Worm (Caenorhabditis elegans): ENCODE data around the gene ceh-91.

Gene ceh-91

DNA sequence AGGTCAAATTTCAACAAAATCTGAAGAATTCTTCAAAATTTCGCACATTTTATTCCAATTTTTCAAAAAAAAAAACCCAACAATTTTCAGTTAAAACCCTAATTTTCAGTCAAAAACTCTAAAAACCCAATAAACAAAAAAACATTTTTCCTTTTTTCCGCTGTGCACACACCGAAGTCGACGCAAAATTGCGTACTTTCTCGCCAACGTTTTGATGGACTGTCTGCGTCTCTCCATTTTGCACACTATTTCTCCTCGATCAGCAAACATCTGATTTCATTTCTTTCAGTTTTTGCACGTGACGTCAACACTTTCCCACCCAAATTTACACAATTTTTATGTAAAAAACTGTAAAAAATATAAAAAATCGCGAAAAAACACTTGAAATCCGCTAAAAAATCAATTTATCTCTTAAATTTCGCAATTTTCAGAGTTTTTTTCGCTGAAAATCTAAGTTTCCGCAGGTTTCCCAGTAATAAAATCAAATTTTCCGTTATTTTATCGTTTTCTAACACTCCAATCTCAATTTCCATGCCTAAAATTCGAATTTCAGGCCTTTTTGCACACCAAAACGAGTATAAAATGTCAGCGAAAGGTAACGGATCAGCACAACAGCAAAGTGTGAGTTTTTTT lies 40.8 kb downstream of the ceh-91 start, which contains the start of gene crh-1:
Gene crh-1 (plus strand): TSS at position 583 of the 633 bp plus-strand sequence.
- TF ChIP-seq B0035.1 (tag; optimal IDR thresholded peaks at IDR 0.05) (no peak), nhr-120 (GFP tag; IDR thresholded peaks at IDR 0.05) (no peak), Y53F4B.3 (GFP tag; IDR thresholded peaks at IDR 0.05) (no peak), sdz-38 (tag; optimal IDR thresholded peaks at IDR 0.05) (no peak), unc-62 (GFP tag; optimal IDR thresholded peaks at IDR 0.05) (no peak), F33H1.4 (GFP tag; IDR thresholded peaks at IDR 0.05) (peak; percentile 50), B0261.1 (tag; optimal IDR thresholded peaks at IDR 0.05) (no peak), C06A6.2 (GFP tag; conservative IDR thresholded peaks at IDR 0.05) (no peak), let-526 (GFP tag; IDR thresholded peaks at IDR 0.05) (no peak), nfyb-1 (GFP tag; IDR thresholded peaks at IDR 0.05) (peak; percentile 78), madf-10 (tag; optimal IDR thresholded peaks at IDR 0.05) (no peak), efl-1 (GFP tag; optimal IDR thresholded peaks at IDR 0.05) (peak; percentile 41), ets-4 (GFP tag; optimal IDR thresholded peaks at IDR 0.05) (no peak), hsf-1 (GFP tag; IDR thresholded peaks at IDR 0.05) (no peak), chd-7 (tag; optimal IDR thresholded peaks at IDR 0.05) (no peak), ceh-91 (GFP tag; IDR thresholded peaks at IDR 0.05) (peak; percentile 43; the same call in 1 of the 2 replicates), rcor-1 (GFP tag; IDR thresholded peaks at IDR 0.05) (peak; percentile 46; the same call in 1 of the 2 replicates), lag-1 (GFP tag; IDR thresholded peaks at IDR 0.05) (no peak), bed-2 (GFP tag; IDR thresholded peaks at IDR 0.05) (no peak), C17E4.6 (GFP tag; IDR thresholded peaks at IDR 0.05) (no peak), egrh-3 (GFP tag; IDR thresholded peaks at IDR 0.05) (no peak), atf-7 (tag; optimal IDR thresholded peaks at IDR 0.05) (peak; percentile 53), ZK185.1 (tag; optimal IDR thresholded peaks at IDR 0.05; ENCODE audit: poor library complexity, severe bottlenecking) (no peak), lsl-1 (GFP tag; optimal IDR thresholded peaks at IDR 0.05) (peak; percentile 53), mel-28 (tag; optimal IDR thresholded peaks at IDR 0.05; ENCODE audit: borderline replicate concordance) (no peak), T07F8.4 (tag; optimal IDR thresholded peaks at IDR 0.05) (no peak), ceh-40 (GFP tag; IDR thresholded peaks at IDR 0.05) (no peak), snpc-1.1 (tag; optimal IDR thresholded peaks at IDR 0.05; ENCODE audit: insufficient read depth) (peak; percentile 6), nhr-27 (tag; optimal IDR thresholded peaks at IDR 0.05) (no peak), ztf-28 (GFP tag; IDR thresholded peaks at IDR 0.05) (no peak), ceh-79 (tag; optimal IDR thresholded peaks at IDR 0.05) (no peak), tbp1 (GFP tag; optimal IDR thresholded peaks at IDR 0.05) (peak; percentile 57), ztf-6 (GFP tag; IDR thresholded peaks at IDR 0.05) (no peak), attf-5 (GFP tag; optimal IDR thresholded peaks at IDR 0.05) (peak; percentile 43), madf-3 (GFP tag; IDR thresholded peaks at IDR 0.05) (no peak), sea-2 (GFP tag; IDR thresholded peaks at IDR 0.05) (no peak), T26A5.8 (tag; optimal IDR thresholded peaks at IDR 0.05) (no peak), snpc-4 (GFP tag; optimal IDR thresholded peaks at IDR 0.05) (peak; percentile 14), snpc-4 (tag; optimal IDR thresholded peaks at IDR 0.05) (peak in 2 of 4 experiments; percentile 4 to 22), gei-17 (GFP tag; optimal IDR thresholded peaks at IDR 0.05) (peak; percentile 33), K12H6.12 (tag; optimal IDR thresholded peaks at IDR 0.05) (no peak), K11D2.4 (GFP tag; IDR thresholded peaks at IDR 0.05) (no peak), die-1 (tag; optimal IDR thresholded peaks at IDR 0.05) (no peak), lin-40 (tag; optimal IDR thresholded peaks at IDR 0.05) (peak; percentile 81), dox-1 (GFP tag; IDR thresholded peaks at IDR 0.05) (peak; percentile 78), D2030.7 (GFP tag; IDR thresholded peaks at IDR 0.05) (peak; percentile 57), Y79H2A.3 (GFP tag; conservative IDR thresholded peaks at IDR 0.05) (no peak), akir-1 (GFP tag; optimal IDR thresholded peaks at IDR 0.05) (no peak), egl-44 (GFP tag; IDR thresholded peaks at IDR 0.05) (no peak)
